Worm (Caenorhabditis elegans) whole organism, young adult: ENCODE measurements around the gene C01G10.18.

Experiments
- F33H1.4 ChIP-seq: fragments of 200-800 bp; sonication (Bioruptor generic); IDR thresholded peaks from 2 replicates; pipeline ENCODE4 v1.3.6; 2022; ENCODE audit warnings: missing genetic modification reagents, missing genetic modification characterization, missing compliant biosample characterization
- F39B2.1 ChIP-seq: fragments of 200-800 bp; sonication (Bioruptor generic); IDR thresholded peaks from 2 replicates; pipeline ENCODE4 v1.3.6; 2022; ENCODE audit warnings: missing genetic modification reagents, missing genetic modification characterization, missing compliant biosample characterization
- hmg-1.2 ChIP-seq: fragments of 200-800 bp; sonication (Bioruptor generic); IDR thresholded peaks from 2 replicates; pipeline ENCODE4 v1.3.6; 2022; ENCODE audit warnings: missing genetic modification reagents, missing genetic modification characterization, missing compliant biosample characterization
- lin-26 ChIP-seq: fragments of 200-800 bp; sonication (Bioruptor generic); IDR thresholded peaks from 2 replicates; pipeline ENCODE4 v1.3.6; 2022; ENCODE audit warnings: missing genetic modification reagents, missing genetic modification characterization, missing compliant biosample characterization
- lsl-1 ChIP-seq: fragments of 200-800 bp; sonication (Bioruptor generic); optimal IDR thresholded peaks from 2 replicates; lab custom pipeline; 2018; ENCODE audit warnings: mild to moderate bottlenecking, missing genetic modification characterization, moderate library complexity, missing compliant biosample characterization
- nfyb-1 ChIP-seq: fragments of 200-800 bp; sonication (Bioruptor generic); IDR thresholded peaks from 2 replicates; pipeline ENCODE4 v1.3.6; 2022; ENCODE audit warnings: missing genetic modification reagents, missing genetic modification characterization, missing compliant biosample characterization
- nhr-80 ChIP-seq: sonication (generic microtip); optimal IDR thresholded peaks from 2 replicates; lab custom pipeline; 2016; ENCODE audit warnings: missing genetic modification characterization, missing compliant biosample characterization
- unc-62 ChIP-seq: fragments of 150-350 bp; optimal IDR thresholded peaks from 2 replicates; lab custom pipeline; 2014; ENCODE audit warnings: missing biosample characterization, missing genetic modification reagents, missing genetic modification characterization

ce11 chrV:15055873-15056272, 32.6 kb downstream of the C01G10.18 start, which contains the start of gene C25D7.16:
- TF ChIP-seq nfyb-1 (no peak), F33H1.4 (no peak), lsl-1 (no peak), lin-26 (GFP tag; lab: Robert Waterston, UW) (no peak), hmg-1.2 (no peak), nhr-80 (tag; lab: Kevin White, UChicago) (no peak), unc-62 (GFP tag; lab: Kevin White, UChicago) (no peak), F39B2.1 (GFP tag; lab: Robert Waterston, UW) (no peak)
